Worm (Caenorhabditis elegans) whole organism, L4/young adult: ENCODE results near the gene nhr-281.

Experiments used
- W03F9.2 ChIP-seq: fragments of 150-350 bp; optimal IDR thresholded peaks from 2 replicates; lab custom pipeline; 2014; ENCODE audit warnings: missing biosample characterization, missing genetic modification characterization
- him-1 ChIP-seq: sonication (generic microtip); optimal IDR thresholded peaks from 2 replicates; lab custom pipeline; 2016; ENCODE audit warnings: missing genotype, missing genetic modification reagents, missing genetic modification characterization, missing compliant biosample characterization

- TF ChIP-seq W03F9.2 (tag; lab: Kevin White, UChicago), result peak; percentile 23
- TF ChIP-seq him-1, result no peak
Measured at ce11 chrX:14161684-14162347, 48.6 kb upstream of the nhr-281 start, which contains the start of gene lgc-25.
